Fruit fly (Drosophila melanogaster): ENCODE results near the gene CG12155.

CG12155 gene

dm6 chrX:7703001-7703864, 25.3 kb upstream of the CG12155 start (continued):
- TF ChIP-seq CG9609 (GFP tag; optimal IDR thresholded peaks at IDR 0.05) (peak; percentile 10), Oli (tag; optimal IDR thresholded peaks at IDR 0.05) (peak; percentile 21), sr (GFP tag; IDR thresholded peaks at IDR 0.05) (peak; percentile 14; the same call in 1 of the 3 replicates), ewg (GFP tag; optimal IDR thresholded peaks at IDR 0.05) (peak; percentile 2), unpg (GFP tag; optimal IDR thresholded peaks at IDR 0.05) (peak; percentile 58), CG11456 (GFP tag; IDR thresholded peaks at IDR 0.05) (peak; percentile 75), schlank (tag; optimal IDR thresholded peaks at IDR 0.05) (peak; percentile 71), CG1024 (GFP tag; IDR thresholded peaks at IDR 0.05) (peak; percentile 20; the same call in 1 of the 2 replicates), run (tag; optimal IDR thresholded peaks at IDR 0.05) (peak; percentile 10), CG15514 (GFP tag; optimal IDR thresholded peaks at IDR 0.05) (peak; percentile 41), ab (GFP tag; optimal IDR thresholded peaks at IDR 0.05) (peak; percentile 25), al (GFP tag; IDR thresholded peaks at IDR 0.05) (peak; percentile 44), H2.0 (GFP tag; IDR thresholded peaks at IDR 0.05) (peak; percentile 68), Xbp1 (GFP tag; optimal IDR thresholded peaks at IDR 0.05) (peak; percentile 24), gem (tag; optimal IDR thresholded peaks at IDR 0.05) (peak; percentile 47), ranshi (GFP tag; IDR thresholded peaks at IDR 0.05) (peak; percentile 75; the same call in 1 of the 2 replicates), CG12769 (tag; optimal IDR thresholded peaks at IDR 0.05) (peak; percentile 89), shn (GFP tag; optimal IDR thresholded peaks at IDR 0.05) (peak; percentile 55), CG6765 (GFP tag; optimal IDR thresholded peaks at IDR 0.05) (peak; percentile 39), CG2712 (tag; optimal IDR thresholded peaks at IDR 0.05) (peak; percentile 15), eve (GFP tag; optimal IDR thresholded peaks at IDR 0.05) (peak in 1 of 2 experiments; percentile 90), twi (tag; optimal IDR thresholded peaks at IDR 0.05) (peak; percentile 6), Meics (GFP tag; optimal IDR thresholded peaks at IDR 0.05) (peak; percentile 60), so (GFP tag; IDR thresholded peaks at IDR 0.05) (peak; percentile 46; the same call in 1 of the 3 replicates), Dbx (GFP tag; IDR thresholded peaks at IDR 0.05) (peak; percentile 76; the same call in 2 of the 3 replicates), CG4360 (GFP tag; IDR thresholded peaks at IDR 0.05) (peak; percentile 39; the same call in 1 of the 2 replicates), CG1529 (GFP tag; optimal IDR thresholded peaks at IDR 0.05) (peak; percentile 35), sens-2 (GFP tag; IDR thresholded peaks at IDR 0.05) (peak; percentile 32; the same call in 1 of the 2 replicates), CG2199 (GFP tag; IDR thresholded peaks at IDR 0.05) (peak; percentile 54; the same call in 1 of the 3 replicates), CG2875 (GFP tag; optimal IDR thresholded peaks at IDR 0.05) (peak; percentile 25), dysf (GFP tag; IDR thresholded peaks at IDR 0.05) (peak; percentile 76), pho (GFP tag; optimal IDR thresholded peaks at IDR 0.05) (peak; percentile 18), Ravus (GFP tag; IDR thresholded peaks at IDR 0.05) (peak; percentile 20), Side (GFP tag; optimal IDR thresholded peaks at IDR 0.05) (peak; percentile 93), CG10321 (GFP tag; IDR thresholded peaks at IDR 0.05) (peak; percentile 56; the same call in 1 of the 2 replicates), abd-A (tag; optimal IDR thresholded peaks at IDR 0.05) (peak; percentile 63), CG11696 (GFP tag; IDR thresholded peaks at IDR 0.05) (peak; percentile 29), Fer2 (tag; optimal IDR thresholded peaks at IDR 0.05) (peak; percentile 22), CG4424 (GFP tag; optimal IDR thresholded peaks at IDR 0.05) (peak; percentile 23), CG13424 (tag; optimal IDR thresholded peaks at IDR 0.05) (peak; percentile 70), CG13775 (GFP tag; optimal IDR thresholded peaks at IDR 0.05) (peak; percentile 31), Drgx (GFP tag; IDR thresholded peaks at IDR 0.05) (peak; percentile 79), Stat92E (GFP tag; optimal IDR thresholded peaks at IDR 0.05) (peak in 1 of 3 experiments; percentile 42), CG31365 (tag; optimal IDR thresholded peaks at IDR 0.05) (peak; percentile 56)

All from whole organism, embryonic.